Fruit fly (Drosophila melanogaster) S2 (cell line): Measurements from ENCODE around the gene CSN8.

Source experiments
- CG8478 ChIP-seq: fragments of >200 bp; optimal IDR thresholded peaks from 2 replicates; lab custom pipeline; 2018
- CTCF ChIP-seq, 2 experiments: fragments of >200 bp; optimal IDR thresholded peaks; 2 replicates each; lab custom pipeline; 2018

DNA sequence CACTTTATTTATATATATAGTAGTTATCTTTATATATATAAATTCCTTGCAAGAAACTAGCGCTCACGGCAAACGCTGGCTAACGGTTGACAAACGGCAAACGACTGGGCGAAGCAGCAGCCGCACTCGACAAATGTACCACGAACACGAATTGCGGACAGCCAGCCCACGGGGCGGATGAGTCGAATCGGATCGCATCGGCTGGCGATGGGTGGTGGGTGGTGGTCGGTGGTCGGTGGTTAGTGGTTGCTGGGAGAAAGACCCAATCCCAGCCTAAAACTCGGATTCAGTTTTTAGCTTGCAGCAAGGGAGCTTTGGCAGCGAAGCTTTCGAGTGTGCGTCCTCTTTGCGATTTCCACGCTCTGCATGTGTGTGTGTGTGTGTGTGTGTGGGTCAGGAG is 39.5 kb upstream of the CSN8 start, which contains the start of gene CG7781:
- no peak for TF ChIP-seq CTCF (optimal IDR thresholded peaks at IDR 0.05; lab: Kevin White, UChicago)
- no peak for TF ChIP-seq CG8478
